Worm (Caenorhabditis elegans) whole organism, young adult: ENCODE data around the gene rpl-15.

ENCODE experiments used
- B0019.2 ChIP-seq: fragments of 200-800 bp; sonication (Bioruptor generic); conservative IDR thresholded peaks from 2 replicates; pipeline ENCODE4 v1.3.6; 2022; ENCODE audit warnings: missing genetic modification reagents, missing genetic modification characterization, missing compliant biosample characterization
- F10E7.11 ChIP-seq: sonication (generic microtip); optimal IDR thresholded peaks from 2 replicates; lab custom pipeline; 2017; ENCODE audit warnings: mild to moderate bottlenecking, missing genetic modification characterization, moderate library complexity, missing compliant biosample characterization
- F23B12.7 ChIP-seq: sonication (generic microtip); optimal IDR thresholded peaks from 2 replicates; lab custom pipeline; 2017; ENCODE audit warnings: missing genetic modification characterization, mild to moderate bottlenecking, missing compliant biosample characterization, antibody characterized with exemption, moderate library complexity; ENCODE audit not compliant: insufficient read depth
- F49E8.2 ChIP-seq: sonication (generic microtip); optimal IDR thresholded peaks from 3 replicates; lab custom pipeline; 2017; ENCODE audit warnings: missing genetic modification characterization, mild to moderate bottlenecking, missing compliant biosample characterization, antibody characterized with exemption, moderate library complexity; ENCODE audit not compliant: insufficient read depth
- F57A8.1 ChIP-seq: fragments of 200-800 bp; sonication (Bioruptor generic); optimal IDR thresholded peaks from 2 replicates; lab custom pipeline; 2018; ENCODE audit warnings: mild to moderate bottlenecking, missing genetic modification characterization, moderate library complexity, missing compliant biosample characterization
- F57C9.4 ChIP-seq: sonication (generic microtip); optimal IDR thresholded peaks from 2 replicates; lab custom pipeline; 2017; ENCODE audit warnings: mild to moderate bottlenecking, missing genetic modification characterization, missing compliant biosample characterization
- K11D2.4 ChIP-seq: fragments of 200-800 bp; sonication (Bioruptor generic); IDR thresholded peaks from 2 replicates; pipeline ENCODE4 v1.3.6; 2022; ENCODE audit warnings: missing genetic modification reagents, missing genetic modification characterization, missing compliant biosample characterization
- Y53F4B.3 ChIP-seq: fragments of 200-800 bp; sonication (Bioruptor generic); IDR thresholded peaks from 2 replicates; pipeline ENCODE4 v1.3.6; 2022; ENCODE audit warnings: missing genetic modification reagents, missing genetic modification characterization, missing compliant biosample characterization
- Y53G8AR.9 ChIP-seq: fragments of 200-800 bp; sonication (Bioruptor generic); conservative IDR thresholded peaks from 2 replicates; pipeline ENCODE4 v1.3.6; 2022; ENCODE audit warnings: missing genetic modification reagents, missing genetic modification characterization, missing compliant biosample characterization
- Y56A3A.18 ChIP-seq: fragments of 200-800 bp; sonication (Bioruptor generic); IDR thresholded peaks from 2 replicates; pipeline ENCODE4 v1.3.6; 2022; ENCODE audit warnings: missing genetic modification reagents, missing genetic modification characterization, missing compliant biosample characterization
- Y95B8A.8 ChIP-seq: fragments of 200-800 bp; sonication (Bioruptor generic); IDR thresholded peaks from 2 replicates; pipeline ENCODE4 v1.3.6; 2022; ENCODE audit warnings: missing genetic modification reagents, missing genetic modification characterization, missing compliant biosample characterization
- ZK185.1 ChIP-seq: sonication (generic microtip); optimal IDR thresholded peaks from 2 replicates; lab custom pipeline; 2016; ENCODE audit warnings: mild to moderate bottlenecking, missing genetic modification characterization, missing compliant biosample characterization; ENCODE audit not compliant: poor library complexity, severe bottlenecking
- akir-1 ChIP-seq: fragments of 200-800 bp; sonication (Bioruptor generic); optimal IDR thresholded peaks from 2 replicates; lab custom pipeline; 2018; ENCODE audit warnings: mild to moderate bottlenecking, missing genetic modification characterization, moderate library complexity, missing compliant biosample characterization
- ama-1 ChIP-seq, 3 experiments: fragments of 150-350 bp in 1 of 3; sonication (generic microtip) in 2 of 3; optimal IDR thresholded peaks; 2 replicates each; lab custom pipeline; 2014 to 2018; ENCODE audit warnings: missing biosample characterization in 2 of 3, missing genetic modification characterization in 2 of 3, missing genetic modification reagents in 2 of 3
- aptf-3 ChIP-seq: fragments of 200-800 bp; sonication (Bioruptor generic); IDR thresholded peaks from 2 replicates; pipeline ENCODE4 v1.3.6; 2022; ENCODE audit warnings: missing genetic modification characterization, missing compliant biosample characterization
- bed-1 ChIP-seq: fragments of 200-800 bp; sonication (Bioruptor generic); IDR thresholded peaks from 2 replicates; pipeline ENCODE4 v1.3.6; 2022; ENCODE audit warnings: missing genetic modification reagents, missing genetic modification characterization, missing compliant biosample characterization
- cebp-1 ChIP-seq, 2 experiments: fragments of 200-800 bp in 1 of 2; sonication (Bioruptor generic) in 1 of 2; sonication (generic microtip) in 1 of 2; IDR thresholded peaks in 1 of 2; optimal IDR thresholded peaks in 1 of 2; 2 replicates each; pipeline versions ENCODE4 v1.3.6 to Lab custom; 2017 to 2022; ENCODE audit warnings: missing compliant biosample characterization in 2 of 2, missing genetic modification characterization in 2 of 2, mild to moderate bottlenecking in 1 of 2, missing genetic modification reagents in 1 of 2, moderate library complexity in 1 of 2
- cebp-2 ChIP-seq: fragments of 200-800 bp; sonication (Bioruptor generic); IDR thresholded peaks from 2 replicates; pipeline ENCODE4 v1.3.6; 2022; ENCODE audit warnings: missing genetic modification characterization, missing compliant biosample characterization
- ceh-40 ChIP-seq: fragments of 200-800 bp; sonication (Bioruptor generic); IDR thresholded peaks from 2 replicates; pipeline ENCODE4 v1.3.6; 2022; ENCODE audit warnings: missing genetic modification characterization, missing compliant biosample characterization
- ceh-58 ChIP-seq: fragments of 200-800 bp; sonication (Bioruptor generic); IDR thresholded peaks from 2 replicates; pipeline ENCODE4 v1.3.6; 2022; ENCODE audit warnings: missing genetic modification characterization, missing compliant biosample characterization
- ceh-91 ChIP-seq: fragments of 200-800 bp; sonication (Bioruptor generic); IDR thresholded peaks from 2 replicates; pipeline ENCODE4 v1.3.6; 2022; ENCODE audit warnings: missing genetic modification reagents, missing genetic modification characterization, missing compliant biosample characterization
- die-1 ChIP-seq: sonication (generic microtip); optimal IDR thresholded peaks from 2 replicates; lab custom pipeline; 2016; ENCODE audit warnings: missing genotype, mild to moderate bottlenecking, missing genetic modification characterization, missing compliant biosample characterization
- dpff-1 ChIP-seq: sonication (generic microtip); optimal IDR thresholded peaks from 2 replicates; lab custom pipeline; 2017; ENCODE audit warnings: mild to moderate bottlenecking, missing genetic modification characterization, missing compliant biosample characterization
- egl-18 ChIP-seq: fragments of 200-800 bp; sonication (Bioruptor generic); IDR thresholded peaks from 2 replicates; pipeline ENCODE4 v1.3.6; 2022; ENCODE audit warnings: missing genetic modification reagents, missing genetic modification characterization, missing compliant biosample characterization
- egrh-3 ChIP-seq: fragments of 200-800 bp; sonication (Bioruptor generic); IDR thresholded peaks from 2 replicates; pipeline ENCODE4 v1.3.6; 2022; ENCODE audit warnings: missing genetic modification reagents, missing genetic modification characterization, missing compliant biosample characterization
- ekl-4 ChIP-seq: fragments of 200-800 bp; sonication (Bioruptor generic); IDR thresholded peaks from 2 replicates; pipeline ENCODE4 v1.3.6; 2022; ENCODE audit warnings: missing genetic modification reagents, missing genetic modification characterization, missing compliant biosample characterization
- lag-1 ChIP-seq: fragments of 200-800 bp; sonication (Bioruptor generic); IDR thresholded peaks from 2 replicates; pipeline ENCODE4 v1.3.6; 2022; ENCODE audit warnings: missing genetic modification reagents, missing genetic modification characterization, missing compliant biosample characterization
- let-526 ChIP-seq: fragments of 200-800 bp; sonication (Bioruptor generic); IDR thresholded peaks from 2 replicates; pipeline ENCODE4 v1.3.6; 2022; ENCODE audit warnings: missing genetic modification reagents, missing genetic modification characterization, missing compliant biosample characterization
- lin-40 ChIP-seq: sonication (generic microtip); optimal IDR thresholded peaks from 2 replicates; lab custom pipeline; 2016; ENCODE audit warnings: missing genetic modification characterization, mild to moderate bottlenecking, missing compliant biosample characterization, missing genotype, missing genetic modification reagents
- lsl-1 ChIP-seq: fragments of 200-800 bp; sonication (Bioruptor generic); optimal IDR thresholded peaks from 2 replicates; lab custom pipeline; 2018; ENCODE audit warnings: mild to moderate bottlenecking, missing genetic modification characterization, moderate library complexity, missing compliant biosample characterization
- madf-6 ChIP-seq: fragments of 200-800 bp; sonication (Bioruptor generic); IDR thresholded peaks from 2 replicates; pipeline ENCODE4 v1.3.6; 2022; ENCODE audit warnings: missing genetic modification reagents, missing genetic modification characterization, missing compliant biosample characterization
- madf-8 ChIP-seq: fragments of 200-800 bp; sonication (Bioruptor generic); conservative IDR thresholded peaks from 2 replicates; pipeline ENCODE4 v1.3.6; 2022; ENCODE audit warnings: missing genetic modification reagents, missing genetic modification characterization, missing compliant biosample characterization
- mes-4 ChIP-seq: sonication (generic microtip); optimal IDR thresholded peaks from 2 replicates; lab custom pipeline; 2016; ENCODE audit warnings: missing genotype, missing genetic modification characterization, missing compliant biosample characterization
- nhr-90 ChIP-seq: sonication (generic microtip); optimal IDR thresholded peaks from 2 replicates; lab custom pipeline; 2016; ENCODE audit warnings: missing genotype, mild to moderate bottlenecking, missing genetic modification characterization, missing compliant biosample characterization
- rpc-1 ChIP-seq, 2 experiments: fragments of 150-350 bp in 1 of 2; sonication (generic microtip) in 1 of 2; optimal IDR thresholded peaks; 2 replicates each; lab custom pipeline; 2014 to 2018; ENCODE audit warnings: missing biosample characterization in 1 of 2, missing genetic modification characterization in 1 of 2, missing genetic modification reagents in 1 of 2, missing genotype in 1 of 2
- sdz-38 ChIP-seq: sonication (generic microtip); optimal IDR thresholded peaks from 2 replicates; lab custom pipeline; 2016; ENCODE audit warnings: missing genotype, missing genetic modification characterization, missing compliant biosample characterization
- sea-2 ChIP-seq: fragments of 200-800 bp; sonication (Bioruptor generic); IDR thresholded peaks from 2 replicates; pipeline ENCODE4 v1.3.6; 2022; ENCODE audit warnings: missing genetic modification characterization, missing compliant biosample characterization
- snpc-1.1 ChIP-seq: sonication (generic microtip); optimal IDR thresholded peaks from 2 replicates; lab custom pipeline; 2017; ENCODE audit warnings: missing genetic modification characterization, mild to moderate bottlenecking, missing compliant biosample characterization, antibody characterized with exemption, moderate library complexity, missing genotype, missing genetic modification reagents; ENCODE audit not compliant: insufficient read depth
- snpc-1.3 ChIP-seq: sonication (generic microtip); optimal IDR thresholded peaks from 2 replicates; lab custom pipeline; 2017; ENCODE audit warnings: missing genetic modification characterization, mild to moderate bottlenecking, missing compliant biosample characterization, antibody characterized with exemption, moderate library complexity, missing genotype, missing genetic modification reagents; ENCODE audit not compliant: insufficient read depth
- somi-1 ChIP-seq: fragments of 200-800 bp; sonication (Bioruptor generic); optimal IDR thresholded peaks from 2 replicates; lab custom pipeline; 2018; ENCODE audit warnings: mild to moderate bottlenecking, missing genetic modification characterization, missing compliant biosample characterization
- sptf-2 ChIP-seq: fragments of 200-800 bp; sonication (Bioruptor generic); optimal IDR thresholded peaks from 2 replicates; lab custom pipeline; 2018; ENCODE audit warnings: mild to moderate bottlenecking, missing genetic modification characterization, missing compliant biosample characterization
- ztf-22 ChIP-seq: fragments of 200-800 bp; sonication (Bioruptor generic); optimal IDR thresholded peaks from 2 replicates; lab custom pipeline; 2018; ENCODE audit warnings: mild to moderate bottlenecking, missing genetic modification characterization, moderate library complexity, missing compliant biosample characterization
- ztf-26 ChIP-seq: sonication (generic microtip); optimal IDR thresholded peaks from 2 replicates; lab custom pipeline; 2017; ENCODE audit warnings: missing genetic modification characterization, missing compliant biosample characterization
- ztf-28 ChIP-seq: fragments of 200-800 bp; sonication (Bioruptor generic); IDR thresholded peaks from 2 replicates; pipeline ENCODE4 v1.3.6; 2022; ENCODE audit warnings: missing genetic modification reagents, missing genetic modification characterization, missing compliant biosample characterization
- ztf-3 ChIP-seq: fragments of 200-800 bp; sonication (Bioruptor generic); optimal IDR thresholded peaks from 2 replicates; lab custom pipeline; 2018; ENCODE audit warnings: mild to moderate bottlenecking, missing genetic modification characterization, missing compliant biosample characterization

rpl-15 gene

DNA sequence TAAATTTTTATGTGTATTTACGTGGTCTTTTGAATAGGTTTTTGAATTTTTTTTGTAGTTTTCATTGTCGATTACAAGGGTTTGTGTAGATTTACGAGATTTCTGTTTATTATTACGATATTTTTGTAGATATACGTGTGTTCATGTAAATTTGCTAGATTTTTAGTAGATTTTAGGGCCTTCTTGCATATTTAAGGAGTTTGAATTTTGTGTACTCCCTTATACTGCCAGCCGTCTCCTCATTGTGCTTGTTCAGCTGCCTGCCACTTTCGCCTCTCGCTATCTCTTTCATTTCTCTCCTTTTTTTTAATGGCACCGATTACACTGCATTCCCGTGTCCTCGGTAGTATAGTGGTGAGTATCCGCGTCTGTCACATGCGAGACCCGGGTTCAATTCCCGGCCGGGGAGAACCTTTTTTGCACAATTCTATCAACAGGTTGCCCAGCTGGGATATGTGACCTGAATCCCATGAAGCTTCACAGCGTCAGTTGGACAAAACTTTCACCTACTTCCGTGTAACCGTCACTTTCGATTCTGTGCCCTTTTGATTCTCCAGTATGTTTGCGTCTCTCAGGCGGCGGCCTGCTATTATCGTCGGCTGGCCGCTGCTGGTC lies 28.5 kb upstream of the rpl-15 start (continued):
- TF ChIP-seq ekl-4 (peak; percentile 80), rpc-1 (optimal IDR thresholded peaks at IDR 0.05; lab: Kevin White, UChicago) (peak; percentile 79), rpc-1 (tag; optimal IDR thresholded peaks at IDR 0.05; lab: Kevin White, UChicago) (peak; percentile 87), die-1 (tag; lab: Kevin White, UChicago) (peak; percentile 85), dpff-1 (tag; lab: Kevin White, UChicago) (no peak), sptf-2 (GFP tag; lab: Kevin White, UChicago) (no peak), snpc-1.1 (tag; lab: Kevin White, UChicago) (peak; percentile 17), F49E8.2 (tag; lab: Kevin White, UChicago) (peak; percentile 36), lag-1 (GFP tag; lab: Robert Waterston, UW) (no peak), B0019.2 (GFP tag; lab: Robert Waterston, UW) (no peak), F57A8.1 (GFP tag; lab: Kevin White, UChicago) (peak; percentile 76), bed-1 (GFP tag; lab: Robert Waterston, UW) (no peak), ztf-3 (GFP tag; lab: Kevin White, UChicago) (peak; percentile 41), let-526 (no peak), cebp-2 (GFP tag; lab: Robert Waterston, UW) (peak; percentile 68; the same call in 1 of the 2 replicates), Y53F4B.3 (GFP tag; lab: Robert Waterston, UW) (peak; percentile 22; the same call in 1 of the 2 replicates), egl-18 (GFP tag; lab: Robert Waterston, UW) (no peak), F23B12.7 (tag; lab: Kevin White, UChicago) (peak; percentile 94), F57C9.4 (tag; lab: Kevin White, UChicago) (no peak), sea-2 (GFP tag; lab: Robert Waterston, UW) (no peak), akir-1 (GFP tag; lab: Kevin White, UChicago) (peak; percentile 61), egrh-3 (GFP tag; lab: Robert Waterston, UW) (peak; percentile 60), madf-6 (peak; percentile 44; the same call in 1 of the 2 replicates), nhr-90 (tag; lab: Kevin White, UChicago) (peak; percentile 86), ztf-28 (GFP tag; lab: Robert Waterston, UW) (0 out of 2 replicates have a peak, but pooled peaks have one; percentile 51), Y56A3A.18 (GFP tag; lab: Robert Waterston, UW) (peak; percentile 74; the same call in 1 of the 2 replicates), ZK185.1 (tag; lab: Kevin White, UChicago) (peak; percentile 63), F10E7.11 (no peak), lsl-1 (peak; percentile 33), cebp-1 (GFP tag; IDR thresholded peaks at IDR 0.05; lab: Robert Waterston, UW) (0 out of 2 replicates have a peak, but pooled peaks have one; percentile 24), cebp-1 (tag; optimal IDR thresholded peaks at IDR 0.05; lab: Kevin White, UChicago) (no peak), somi-1 (GFP tag; lab: Kevin White, UChicago) (peak; percentile 55), ceh-58 (GFP tag; lab: Robert Waterston, UW) (no peak), madf-8 (no peak), ceh-91 (GFP tag; lab: Robert Waterston, UW) (no peak), Y53G8AR.9 (GFP tag; lab: Robert Waterston, UW) (no peak), K11D2.4 (GFP tag; lab: Robert Waterston, UW) (peak; percentile 65; the same call in 1 of the 2 replicates), ceh-40 (GFP tag; lab: Robert Waterston, UW) (peak; percentile 20; the same call in 1 of the 2 replicates), sdz-38 (tag; lab: Kevin White, UChicago) (no peak), snpc-1.3 (peak; percentile 26), mes-4 (tag; lab: Kevin White, UChicago) (no peak), ztf-26 (tag; lab: Kevin White, UChicago) (peak; percentile 70), ama-1 (optimal IDR thresholded peaks at IDR 0.05; lab: Kevin White, UChicago) (no peak), ama-1 (GFP tag; optimal IDR thresholded peaks at IDR 0.05; lab: Kevin White, UChicago) (peak in 1 of 2 experiments; percentile 36), ztf-22 (no peak), aptf-3 (GFP tag; lab: Robert Waterston, UW) (0 out of 2 replicates have a peak, but pooled peaks have one; percentile 77), lin-40 (tag; lab: Kevin White, UChicago) (no peak), Y95B8A.8 (GFP tag; lab: Robert Waterston, UW) (0 out of 2 replicates have a peak, but pooled peaks have one; percentile 63)
